Worm (Caenorhabditis elegans): ENCODE data around the gene sre-9.

Gene sre-9

DNA sequence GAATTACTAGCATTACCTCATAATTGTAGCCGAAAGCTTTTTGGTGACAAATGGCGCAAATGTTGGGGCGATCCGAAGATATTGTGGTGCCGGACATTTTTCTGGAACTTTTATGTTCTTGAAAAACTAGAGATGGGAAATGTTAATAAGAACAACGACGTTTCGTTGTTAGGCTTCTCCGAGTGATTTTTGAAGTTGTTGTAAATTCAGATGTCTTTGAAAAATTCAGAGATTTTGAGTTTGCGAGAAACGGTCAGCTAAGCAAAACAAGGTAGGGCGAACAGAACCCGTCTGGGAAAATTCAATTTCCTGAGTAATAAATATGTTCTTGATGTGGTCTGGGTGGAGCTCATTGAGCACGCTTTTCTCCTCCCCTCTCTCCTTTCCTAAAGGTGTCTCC lies 8.7 kb upstream of the sre-9 start, which contains the start of gene nhr-124:
Gene nhr-124 (minus strand): TSS at position 101 of the 400 bp plus-strand sequence.
- TF ChIP-seq him-1 (tag; optimal IDR thresholded peaks at IDR 0.05), result no peak
- no peak for TF ChIP-seq dao-5 (tag; optimal IDR thresholded peaks at IDR 0.05)
- TF ChIP-seq W03F9.2 (tag; optimal IDR thresholded peaks at IDR 0.05), result no peak

DNA sequence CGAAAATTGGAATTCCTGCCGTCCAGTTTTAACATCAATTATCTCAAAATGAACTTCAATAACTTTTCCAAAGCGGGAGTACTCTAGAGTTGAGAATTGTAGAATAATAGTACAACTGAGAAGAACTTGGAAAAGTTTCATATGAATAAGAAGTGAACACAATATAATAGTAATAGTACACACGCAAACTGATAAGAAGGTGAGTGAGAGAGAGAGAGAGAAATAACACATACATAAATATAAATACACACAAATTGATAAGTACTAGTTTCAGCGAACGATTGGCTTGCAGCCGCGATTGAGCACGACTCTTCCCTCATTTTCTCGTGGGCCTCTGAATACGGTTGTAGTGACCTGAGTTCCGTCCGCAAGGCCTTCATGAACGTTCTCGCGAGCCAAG lies 5.6 kb upstream of the sre-9 start, which contains the start of gene C17E7.13:
Gene C17E7.13 (minus strand): TSS at position 176 of the 400 bp plus-strand sequence.
- TF ChIP-seq him-1 (tag; optimal IDR thresholded peaks at IDR 0.05) (no peak), dao-5 (tag; optimal IDR thresholded peaks at IDR 0.05) (no peak), W03F9.2 (tag; optimal IDR thresholded peaks at IDR 0.05) (no peak)

DNA sequence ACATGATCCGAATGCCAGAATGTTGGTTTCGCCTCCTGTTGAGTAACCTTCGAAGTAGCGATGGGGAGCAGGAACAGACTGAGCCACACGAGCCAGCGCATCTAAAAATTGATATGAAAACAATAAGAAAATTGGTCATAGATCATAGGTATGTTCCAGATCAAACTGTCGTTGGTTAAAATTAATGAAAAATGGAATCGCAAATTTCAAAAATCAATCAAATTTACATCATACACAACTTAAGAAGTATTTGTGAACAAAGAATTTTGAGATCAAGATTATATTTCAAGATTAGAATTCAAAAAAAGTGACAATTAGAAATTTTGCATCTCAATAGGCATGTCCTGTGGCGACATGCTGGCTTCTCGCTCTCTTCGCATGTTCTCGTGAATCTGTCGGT lies 4.0 kb upstream of the sre-9 start, which contains the start of gene C17E7.9:
Gene C17E7.9 (minus strand): TSS at position 101 of the 400 bp plus-strand sequence.
- TF ChIP-seq him-1 (tag; optimal IDR thresholded peaks at IDR 0.05) (no peak), dao-5 (tag; optimal IDR thresholded peaks at IDR 0.05) (no peak), W03F9.2 (tag; optimal IDR thresholded peaks at IDR 0.05) (no peak)

DNA sequence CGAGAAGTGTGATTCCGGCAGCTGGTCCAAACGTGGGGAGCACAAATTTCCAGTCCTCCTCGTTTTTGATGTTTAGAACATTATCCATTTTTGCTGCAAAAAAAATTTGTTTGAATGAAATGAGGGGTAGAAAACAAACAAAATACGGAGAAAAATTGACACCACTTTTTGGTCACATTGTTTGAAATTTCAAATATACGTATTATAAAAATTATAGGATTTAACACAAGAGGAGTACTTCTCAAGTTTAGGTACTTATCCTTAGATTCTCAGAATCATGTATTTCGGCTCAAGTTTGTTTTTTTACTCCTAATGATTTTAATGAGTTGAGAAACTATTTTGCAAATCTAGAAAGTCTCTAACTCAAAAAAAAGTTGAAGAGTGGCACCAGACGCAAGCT lies 2.8 kb upstream of the sre-9 start, which contains the start of gene C17E7.12:
Gene C17E7.12 (minus strand): TSS at position 101 of the 400 bp plus-strand sequence.
- no peak for TF ChIP-seq him-1 (tag; optimal IDR thresholded peaks at IDR 0.05)
- no peak for TF ChIP-seq W03F9.2 (tag; optimal IDR thresholded peaks at IDR 0.05)
- TF ChIP-seq dao-5 (tag; optimal IDR thresholded peaks at IDR 0.05), result no peak

DNA sequence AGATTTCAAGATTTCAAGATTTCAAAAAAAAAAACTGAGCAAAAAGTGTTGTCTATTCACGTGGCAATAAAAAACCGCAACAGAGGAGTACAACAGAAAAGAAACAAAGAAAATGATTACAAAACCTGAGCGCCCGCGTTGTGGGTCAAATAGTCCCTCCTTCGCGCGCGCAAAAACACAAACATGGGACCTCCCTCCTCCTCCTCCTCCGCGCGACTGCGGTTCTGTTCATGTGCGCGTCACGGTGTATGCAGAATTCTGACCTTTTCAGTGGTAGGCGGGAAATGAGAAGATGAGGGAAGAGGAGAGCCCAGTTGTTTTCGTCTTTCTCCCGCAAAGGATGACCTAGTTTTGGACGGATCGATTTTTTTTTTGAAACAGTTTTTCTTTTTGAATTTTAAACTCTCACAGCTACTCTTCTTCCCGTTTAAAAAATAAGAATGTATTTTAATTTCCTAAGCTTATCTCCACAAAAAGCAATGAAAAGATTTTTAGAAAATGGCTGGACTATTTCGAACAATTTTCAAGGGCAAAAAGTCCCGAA lies 2.3 kb upstream of the sre-9 start, which contains the start of gene C17E7.4:
Gene C17E7.4 (plus strand): TSS at position 494 of the 544 bp plus-strand sequence.
- TF ChIP-seq him-1 (tag; optimal IDR thresholded peaks at IDR 0.05), result no peak
- TF ChIP-seq dao-5 (tag; optimal IDR thresholded peaks at IDR 0.05), result no peak
- TF ChIP-seq W03F9.2 (tag; optimal IDR thresholded peaks at IDR 0.05), result no peak

DNA sequence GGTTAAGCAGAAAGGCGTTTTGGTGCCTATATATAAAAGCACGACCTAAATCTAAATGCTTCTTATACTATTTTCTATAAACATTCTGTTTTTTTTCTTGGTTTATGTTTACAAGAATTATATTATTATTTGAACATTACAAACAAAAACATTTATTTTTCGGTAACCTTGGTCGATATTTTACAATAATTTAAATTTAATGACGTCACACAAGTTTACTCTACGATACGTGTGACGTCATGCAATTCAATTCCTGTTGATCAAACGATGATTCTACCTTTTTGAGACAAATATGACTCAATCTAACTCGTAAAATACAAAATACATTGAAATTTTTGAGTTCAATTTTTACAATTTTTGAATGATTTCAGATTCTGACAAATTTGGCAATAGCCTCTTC lies 1.3 kb downstream of the sre-9 start:
- no peak for TF ChIP-seq dao-5 (tag; optimal IDR thresholded peaks at IDR 0.05)
- TF ChIP-seq W03F9.2 (tag; optimal IDR thresholded peaks at IDR 0.05), result no peak
- TF ChIP-seq him-1 (tag; optimal IDR thresholded peaks at IDR 0.05), result no peak

DNA sequence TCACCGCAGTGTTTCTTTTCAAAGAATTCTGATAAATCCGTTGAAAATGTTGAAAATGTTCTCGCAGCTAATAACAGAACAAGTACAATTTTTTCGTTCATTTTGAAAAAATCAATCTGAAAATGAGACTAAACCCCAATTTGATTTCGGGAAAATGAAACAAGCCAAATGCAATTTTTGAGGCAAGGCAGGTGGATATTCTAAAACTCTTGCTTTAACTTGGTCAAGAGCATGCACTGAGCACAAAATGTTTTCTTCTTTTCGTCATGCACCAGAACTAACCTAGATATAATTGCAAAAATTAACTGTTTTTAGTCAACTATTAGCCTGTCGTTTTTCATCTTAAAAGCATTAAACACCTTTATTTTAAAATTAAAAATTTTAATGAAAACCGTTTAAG lies 5.3 kb downstream of the sre-9 start, which contains the start of gene irld-22:
Gene irld-22 (minus strand): TSS at position 101 of the 400 bp plus-strand sequence.
- TF ChIP-seq dao-5 (tag; optimal IDR thresholded peaks at IDR 0.05) (no peak), him-1 (tag; optimal IDR thresholded peaks at IDR 0.05) (no peak), W03F9.2 (tag; optimal IDR thresholded peaks at IDR 0.05) (no peak)

DNA sequence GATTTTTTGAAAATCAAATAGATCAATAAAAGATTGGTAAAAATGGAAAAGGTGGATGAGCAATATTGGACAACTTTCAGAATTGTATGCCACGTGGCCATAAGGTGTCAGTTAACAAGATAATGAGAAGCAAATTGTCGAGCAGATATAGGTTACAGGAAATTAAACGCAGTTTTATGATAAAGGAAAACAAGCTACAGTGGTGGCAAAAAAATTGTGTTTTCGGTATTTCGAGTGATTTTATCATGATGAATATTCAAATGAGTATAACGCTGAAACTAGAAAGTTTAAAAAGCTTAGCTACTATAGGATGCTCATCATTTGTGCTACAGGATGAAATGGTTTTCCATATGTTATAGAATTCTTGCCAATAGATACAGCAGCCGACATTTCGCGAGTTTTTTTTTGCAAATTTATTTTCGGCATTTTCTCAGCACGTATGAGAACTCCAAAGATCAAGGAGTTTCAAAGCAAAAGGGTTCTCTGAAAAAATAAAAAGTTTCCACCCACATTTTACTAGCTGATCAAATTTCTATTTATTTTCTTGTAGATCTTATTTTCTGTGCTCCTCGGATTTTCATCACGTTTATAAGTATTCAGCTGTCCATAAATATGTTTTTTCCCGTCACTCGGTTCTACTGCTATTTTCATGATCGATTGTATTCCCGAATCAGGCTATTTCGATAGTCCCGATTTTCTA lies 7.8 kb downstream of the sre-9 start, which contains the start of the genes str-229 and srh-190:
Gene str-229 (minus strand): TSS at position 101 of the 700 bp plus-strand sequence.
Gene srh-190 (plus strand): TSS at position 650 of the 700 bp plus-strand sequence.
- TF ChIP-seq dao-5 (tag; optimal IDR thresholded peaks at IDR 0.05) (no peak), him-1 (tag; optimal IDR thresholded peaks at IDR 0.05) (no peak), W03F9.2 (tag; optimal IDR thresholded peaks at IDR 0.05) (no peak)

DNA sequence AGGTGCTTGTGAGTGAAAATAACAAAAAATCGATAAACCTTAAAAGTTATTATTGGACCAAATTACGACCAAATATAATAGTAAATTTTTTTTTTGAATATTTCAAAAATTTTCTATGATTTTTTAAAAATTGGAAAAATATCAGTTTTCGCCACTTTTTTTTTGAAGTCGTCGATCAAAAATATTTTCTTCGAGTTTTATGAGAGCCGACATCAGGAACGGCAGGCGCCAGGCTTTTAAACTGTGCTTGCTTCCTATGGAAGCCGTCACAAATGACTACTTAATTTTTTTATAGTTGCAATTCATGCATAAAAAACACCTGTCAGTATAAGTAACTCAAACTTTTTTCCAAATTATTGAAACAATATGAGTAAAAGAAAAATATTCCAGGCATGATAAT lies 8.7 kb downstream of the sre-9 start:
- TF ChIP-seq W03F9.2 (tag; optimal IDR thresholded peaks at IDR 0.05) (no peak), dao-5 (tag; optimal IDR thresholded peaks at IDR 0.05) (no peak), him-1 (tag; optimal IDR thresholded peaks at IDR 0.05) (no peak)

DNA sequence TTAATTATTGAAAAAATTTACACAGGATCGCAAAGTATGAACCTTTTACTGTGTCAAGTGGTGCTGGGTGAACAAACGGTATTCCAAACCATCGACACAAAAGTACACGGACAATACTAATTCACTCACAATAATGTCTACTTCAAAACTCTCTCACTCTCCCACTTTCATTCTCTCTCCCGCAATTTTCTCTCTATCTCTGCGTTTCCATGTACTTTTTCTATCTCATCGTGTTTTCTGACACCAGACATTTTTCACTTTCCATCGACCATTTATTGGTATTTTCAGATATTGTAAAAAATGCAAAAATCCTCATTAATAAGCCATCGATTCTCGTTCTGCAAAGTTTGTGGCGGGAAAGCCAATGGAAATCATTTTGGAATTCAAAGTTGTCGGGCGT lies 11.1 kb downstream of the sre-9 start, which contains the start of gene nhr-156:
Gene nhr-156 (plus strand): TSS at position 266 of the 400 bp plus-strand sequence.
- TF ChIP-seq him-1 (tag; optimal IDR thresholded peaks at IDR 0.05) (no peak), W03F9.2 (tag; optimal IDR thresholded peaks at IDR 0.05) (no peak), dao-5 (tag; optimal IDR thresholded peaks at IDR 0.05) (no peak)

DNA sequence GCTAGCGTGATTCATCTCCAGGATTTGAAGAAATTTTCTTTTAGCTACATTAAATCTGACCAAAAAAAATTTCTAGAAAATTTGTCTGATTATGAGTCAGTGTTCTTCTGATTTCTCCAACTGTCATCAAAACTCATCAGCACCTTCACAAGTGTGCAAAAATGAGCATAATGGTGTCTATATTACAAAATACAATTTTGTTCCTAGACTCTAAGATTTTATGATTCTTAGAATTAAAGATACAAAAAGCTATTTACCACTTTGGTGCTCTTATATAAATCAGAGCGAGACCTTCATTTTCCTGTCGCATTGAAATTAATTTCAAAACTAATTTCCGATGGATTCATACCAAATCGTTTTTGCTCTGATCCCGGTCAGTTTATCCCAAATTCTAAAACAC lies 17.7 kb downstream of the sre-9 start, which contains the start of gene srx-68:
Gene srx-68 (plus strand): TSS at position 301 of the 400 bp plus-strand sequence.
- TF ChIP-seq W03F9.2 (tag; optimal IDR thresholded peaks at IDR 0.05) (no peak), dao-5 (tag; optimal IDR thresholded peaks at IDR 0.05) (no peak), him-1 (tag; optimal IDR thresholded peaks at IDR 0.05) (no peak)

DNA sequence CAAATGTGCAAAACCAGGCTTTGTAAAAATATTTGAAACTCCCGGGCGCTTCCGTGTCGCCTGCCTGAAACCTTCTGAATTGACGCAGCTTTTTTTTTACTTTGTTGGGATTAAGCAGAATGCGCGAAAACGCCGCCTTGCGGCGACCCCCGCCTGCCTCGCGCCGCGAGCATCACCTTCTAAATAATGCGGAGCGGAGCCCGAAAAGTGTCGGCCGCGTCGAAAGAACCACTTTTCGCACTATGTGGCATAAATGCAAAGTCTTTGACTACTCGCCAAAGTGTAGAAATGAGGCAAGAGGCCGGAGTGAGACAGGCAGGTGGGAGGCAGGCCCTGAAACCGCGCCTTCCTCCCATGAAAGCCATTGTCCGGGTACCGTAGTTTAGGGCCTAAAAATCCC lies 18.4 kb downstream of the sre-9 start:
- TF ChIP-seq dao-5 (tag; optimal IDR thresholded peaks at IDR 0.05), result no peak
- no peak for TF ChIP-seq W03F9.2 (tag; optimal IDR thresholded peaks at IDR 0.05)
- no peak for TF ChIP-seq him-1 (tag; optimal IDR thresholded peaks at IDR 0.05)

DNA sequence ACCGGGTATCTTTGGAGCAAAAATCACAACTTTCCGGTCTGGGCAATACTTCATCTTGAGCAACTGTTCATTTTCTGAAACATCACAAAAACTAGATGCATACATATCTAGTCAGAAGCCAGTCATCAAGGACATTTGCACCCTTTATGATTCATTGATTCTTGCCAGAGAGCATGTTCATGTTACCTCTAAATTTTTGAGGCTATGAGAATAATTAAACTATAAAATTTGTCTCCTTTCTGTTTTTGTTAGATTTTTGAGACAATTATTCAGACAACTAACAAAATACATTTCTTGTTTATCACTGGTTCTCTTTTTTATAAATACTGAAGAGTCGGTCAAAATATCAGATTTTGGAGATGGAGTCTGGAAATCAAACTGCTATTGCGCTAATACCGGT lies 21.7 kb downstream of the sre-9 start, which contains the start of gene srx-67:
Gene srx-67 (plus strand): TSS at position 301 of the 400 bp plus-strand sequence.
- TF ChIP-seq him-1 (tag; optimal IDR thresholded peaks at IDR 0.05) (no peak), dao-5 (tag; optimal IDR thresholded peaks at IDR 0.05) (no peak), W03F9.2 (tag; optimal IDR thresholded peaks at IDR 0.05) (no peak)

DNA sequence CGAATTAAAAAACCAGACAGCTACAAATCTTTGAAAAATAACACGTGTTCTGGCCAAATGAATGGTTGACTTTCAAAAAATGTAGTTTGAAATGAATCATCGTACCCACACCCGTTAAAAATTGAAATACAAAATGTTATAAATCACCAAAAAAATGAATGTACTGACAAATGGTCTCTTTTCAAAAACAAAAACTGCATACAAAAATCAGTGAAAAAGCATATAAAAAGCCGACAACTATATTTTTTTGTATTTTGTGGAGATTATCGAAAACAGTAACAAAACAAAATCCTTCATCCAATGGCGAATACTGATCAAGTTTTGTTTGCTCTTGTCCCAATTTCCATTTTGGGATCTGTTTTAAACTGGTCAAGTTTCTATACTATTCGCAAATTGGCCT lies 24.5 kb downstream of the sre-9 start, which contains the start of gene srx-66:
Gene srx-66 (plus strand): TSS at position 301 of the 400 bp plus-strand sequence.
- TF ChIP-seq dao-5 (tag; optimal IDR thresholded peaks at IDR 0.05), result no peak
- no peak for TF ChIP-seq W03F9.2 (tag; optimal IDR thresholded peaks at IDR 0.05)
- no peak for TF ChIP-seq him-1 (tag; optimal IDR thresholded peaks at IDR 0.05)
